Worm (Caenorhabditis elegans) whole organism, midembryonic: Measurements from ENCODE around the gene F21C10.4.

Experiments
- T22C8.4 ChIP-seq: fragments of 200-800 bp; sonication (Bioruptor generic); IDR thresholded peaks from 2 replicates; pipeline ENCODE4 v1.3.6; 2022; ENCODE audit warnings: missing genetic modification characterization, missing compliant biosample characterization
- cog-1 ChIP-seq: sonication (generic microtip); optimal IDR thresholded peaks from 2 replicates; lab custom pipeline; 2016; ENCODE audit warnings: missing genetic modification characterization, missing compliant biosample characterization
- flt-1 ChIP-seq: fragments of 200-800 bp; sonication (Bioruptor generic); IDR thresholded peaks from 2 replicates; pipeline ENCODE4 v1.3.6; 2022; ENCODE audit warnings: missing genetic modification characterization, missing compliant biosample characterization
- klf-2 ChIP-seq: fragments of 200-800 bp; sonication (Bioruptor generic); conservative IDR thresholded peaks from 2 replicates; pipeline ENCODE4 v1.3.6; 2022; ENCODE audit warnings: missing genetic modification reagents, missing genetic modification characterization, missing compliant biosample characterization
- med-1 ChIP-seq: sonication (generic microtip); optimal IDR thresholded peaks from 2 replicates; lab custom pipeline; 2017; ENCODE audit warnings: missing genetic modification characterization, mild to moderate bottlenecking, missing compliant biosample characterization, antibody characterized with exemption, missing genetic modification reagents; ENCODE audit not compliant: insufficient read depth
- ref-1 ChIP-seq: fragments of 200-800 bp; sonication (Bioruptor generic); conservative IDR thresholded peaks from 2 replicates; pipeline ENCODE4 v1.3.6; 2022; ENCODE audit warnings: missing genetic modification reagents, missing genetic modification characterization, missing compliant biosample characterization
- tab-1 ChIP-seq: fragments of 200-800 bp; sonication (Bioruptor generic); IDR thresholded peaks from 2 replicates; pipeline ENCODE4 v1.3.6; 2022; ENCODE audit warnings: missing genetic modification characterization, missing compliant biosample characterization
- ztf-23 ChIP-seq: fragments of 200-800 bp; sonication (Bioruptor generic); IDR thresholded peaks from 2 replicates; pipeline ENCODE4 v1.3.6; 2022; ENCODE audit warnings: missing genetic modification reagents, missing genetic modification characterization, missing compliant biosample characterization
- ztf-29 ChIP-seq: fragments of 200-800 bp; sonication (Bioruptor generic); IDR thresholded peaks from 2 replicates; pipeline ENCODE4 v1.3.6; 2022; ENCODE audit warnings: missing genetic modification reagents, missing genetic modification characterization, missing compliant biosample characterization

The F21C10.4 gene

DNA sequence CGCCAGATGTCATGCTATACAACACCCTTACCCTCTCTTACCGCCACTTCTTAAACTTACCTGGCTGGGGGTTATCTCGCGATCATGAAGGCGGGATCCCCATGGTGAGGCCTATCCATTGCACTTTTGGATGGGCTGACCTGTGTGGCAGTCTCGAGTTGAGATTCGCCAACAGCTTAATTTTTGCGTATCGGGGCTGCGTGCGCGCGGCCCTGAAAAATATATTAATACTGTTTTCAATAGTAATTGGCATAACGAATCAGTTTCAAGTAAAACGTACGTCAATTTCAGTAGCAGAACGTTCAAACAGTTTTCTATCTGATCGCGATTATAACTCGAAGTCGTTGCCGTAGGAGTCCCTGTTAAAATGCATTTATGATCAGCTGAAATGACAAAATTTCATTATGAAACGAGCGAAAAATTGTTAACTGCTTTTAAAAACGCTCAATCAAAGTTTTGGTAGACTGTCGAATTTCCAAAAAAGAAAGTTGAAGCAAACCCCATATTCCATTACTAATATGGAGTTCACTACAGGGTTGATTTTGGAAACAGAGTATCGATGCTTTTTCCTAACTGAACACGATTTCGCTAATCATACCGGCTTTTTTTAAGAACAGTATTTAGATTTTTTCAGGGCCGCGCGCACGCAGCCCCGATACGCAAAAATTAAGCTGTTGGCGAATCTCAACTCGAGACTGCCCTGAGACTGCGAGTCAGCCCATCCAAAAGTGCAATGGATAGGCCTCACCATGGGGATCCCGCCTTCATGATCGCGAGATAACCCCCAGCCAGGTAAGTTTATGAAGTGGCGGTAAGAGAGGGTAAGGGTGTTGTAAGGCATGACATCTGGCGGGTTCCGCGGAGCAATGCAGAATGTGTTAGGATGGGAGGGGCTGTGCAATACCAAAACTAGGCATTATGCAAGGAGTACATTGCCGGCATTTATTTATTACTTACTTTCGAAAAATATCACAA lies 35.3 kb upstream of the F21C10.4 start:
- TF ChIP-seq tab-1 (GFP tag; lab: Robert Waterston, UW), result 0 out of 2 replicates have a peak, but pooled peaks have one; percentile 8

ce11 chrV:9092209-9092608 lies 34.2 kb upstream of the F21C10.4 start, which contains the start of gene T27E4.1:
Gene T27E4.1 (plus strand): TSS chrV:9092345.
- TF ChIP-seq ref-1 (GFP tag; lab: Robert Waterston, UW), result no peak
- TF ChIP-seq T22C8.4, result no peak
- no peak for TF ChIP-seq cog-1 (tag; lab: Kevin White, UChicago)
- TF ChIP-seq klf-2, result no peak
- no peak for TF ChIP-seq med-1 (GFP tag; lab: Kevin White, UChicago)
- no peak for TF ChIP-seq flt-1 (GFP tag; lab: Robert Waterston, UW)
- TF ChIP-seq ztf-29 (GFP tag; lab: Robert Waterston, UW), result no peak
- TF ChIP-seq ztf-23 (GFP tag; lab: Robert Waterston, UW), result no peak
- no peak for TF ChIP-seq tab-1 (GFP tag; lab: Robert Waterston, UW)

ce11 chrV:9094060-9094628 lies 32.3 kb upstream of the F21C10.4 start:
- TF ChIP-seq ztf-29 (GFP tag; lab: Robert Waterston, UW), result no peak

DNA sequence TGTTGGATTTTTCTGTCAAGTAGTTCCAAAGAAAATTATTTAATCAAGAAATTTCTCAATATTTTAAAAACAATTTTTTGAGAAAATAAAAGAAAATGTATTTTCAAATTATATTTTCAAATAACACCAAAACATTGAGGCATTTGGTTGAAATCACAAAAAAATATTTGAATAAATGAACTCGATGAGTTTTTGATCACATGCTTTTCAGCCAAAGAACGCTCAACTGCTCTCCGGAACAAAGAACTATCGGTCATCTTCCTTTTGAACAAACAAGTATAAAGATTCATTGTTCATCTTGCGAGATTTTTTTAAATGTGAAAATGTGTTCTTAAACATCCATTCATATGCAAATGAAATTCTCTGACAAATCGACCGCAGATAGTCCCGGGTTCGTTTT lies 31.4 kb upstream of the F21C10.4 start:
- no peak for TF ChIP-seq flt-1 (GFP tag; lab: Robert Waterston, UW)
- no peak for TF ChIP-seq klf-2
- no peak for TF ChIP-seq tab-1 (GFP tag; lab: Robert Waterston, UW)

- TF ChIP-seq ref-1 (GFP tag; lab: Robert Waterston, UW), result no peak
- TF ChIP-seq cog-1 (tag; lab: Kevin White, UChicago), result peak; percentile 68
- no peak for TF ChIP-seq med-1 (GFP tag; lab: Kevin White, UChicago)
- no peak for TF ChIP-seq tab-1 (GFP tag; lab: Robert Waterston, UW)
- no peak for TF ChIP-seq klf-2
- no peak for TF ChIP-seq T22C8.4
- no peak for TF ChIP-seq ztf-23 (GFP tag; lab: Robert Waterston, UW)
- TF ChIP-seq flt-1 (GFP tag; lab: Robert Waterston, UW), result 0 out of 2 replicates have a peak, but pooled peaks have one; percentile 8
- TF ChIP-seq ztf-29 (GFP tag; lab: Robert Waterston, UW), result no peak
Measured at ce11 chrV:9095613-9096317, 30.7 kb upstream of the F21C10.4 start, which contains the start of gene F21C10.10. Gene F21C10.10 (plus strand): TSS chrV:9096267.

DNA sequence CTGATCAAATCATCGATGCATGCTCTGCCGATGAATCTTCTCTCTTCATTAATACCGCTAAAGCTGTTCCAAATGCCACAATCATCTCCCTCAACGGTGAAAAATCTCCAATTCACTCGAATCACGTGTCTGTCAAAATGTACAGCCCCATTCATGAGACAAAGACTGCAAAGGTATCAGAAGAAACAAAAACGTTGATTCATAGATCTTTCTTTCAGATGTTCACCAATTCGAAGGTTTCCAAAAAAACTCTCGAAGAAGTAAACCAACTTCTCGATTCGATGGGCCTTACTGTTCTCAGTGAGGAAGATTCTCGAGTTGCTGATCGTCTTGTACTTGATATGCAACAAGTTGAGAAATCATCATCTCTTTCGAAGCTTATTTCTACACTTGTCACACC lies 29.7 kb upstream of the F21C10.4 start:
- TF ChIP-seq ztf-29 (GFP tag; lab: Robert Waterston, UW) (no peak), med-1 (GFP tag; lab: Kevin White, UChicago) (no peak), T22C8.4 (no peak), ref-1 (GFP tag; lab: Robert Waterston, UW) (no peak), flt-1 (GFP tag; lab: Robert Waterston, UW) (no peak), cog-1 (tag; lab: Kevin White, UChicago) (no peak)

DNA sequence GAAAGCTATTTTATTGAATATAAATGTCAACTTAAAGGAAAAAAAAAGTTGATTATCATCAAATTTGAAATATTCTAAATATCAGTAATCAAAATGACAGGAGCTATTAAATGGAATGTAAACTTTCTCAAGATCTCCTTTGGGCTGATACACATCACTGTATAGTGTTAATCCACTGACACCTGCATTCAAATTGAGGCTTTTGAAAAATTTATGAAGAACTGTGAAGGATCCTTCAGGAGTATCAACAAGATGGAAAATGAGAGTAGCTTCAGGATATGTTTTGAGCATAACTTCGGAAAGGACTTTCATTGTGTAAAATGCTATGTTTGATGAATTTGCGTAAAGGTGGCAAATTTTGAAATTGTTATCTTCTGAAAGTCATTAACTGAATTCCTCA lies 29.2 kb upstream of the F21C10.4 start:
- TF ChIP-seq tab-1 (GFP tag; lab: Robert Waterston, UW) (no peak), flt-1 (GFP tag; lab: Robert Waterston, UW) (no peak), med-1 (GFP tag; lab: Kevin White, UChicago) (no peak), T22C8.4 (no peak), ref-1 (GFP tag; lab: Robert Waterston, UW) (no peak), klf-2 (no peak), cog-1 (tag; lab: Kevin White, UChicago) (no peak), ztf-29 (GFP tag; lab: Robert Waterston, UW) (no peak), ztf-23 (GFP tag; lab: Robert Waterston, UW) (no peak)

DNA sequence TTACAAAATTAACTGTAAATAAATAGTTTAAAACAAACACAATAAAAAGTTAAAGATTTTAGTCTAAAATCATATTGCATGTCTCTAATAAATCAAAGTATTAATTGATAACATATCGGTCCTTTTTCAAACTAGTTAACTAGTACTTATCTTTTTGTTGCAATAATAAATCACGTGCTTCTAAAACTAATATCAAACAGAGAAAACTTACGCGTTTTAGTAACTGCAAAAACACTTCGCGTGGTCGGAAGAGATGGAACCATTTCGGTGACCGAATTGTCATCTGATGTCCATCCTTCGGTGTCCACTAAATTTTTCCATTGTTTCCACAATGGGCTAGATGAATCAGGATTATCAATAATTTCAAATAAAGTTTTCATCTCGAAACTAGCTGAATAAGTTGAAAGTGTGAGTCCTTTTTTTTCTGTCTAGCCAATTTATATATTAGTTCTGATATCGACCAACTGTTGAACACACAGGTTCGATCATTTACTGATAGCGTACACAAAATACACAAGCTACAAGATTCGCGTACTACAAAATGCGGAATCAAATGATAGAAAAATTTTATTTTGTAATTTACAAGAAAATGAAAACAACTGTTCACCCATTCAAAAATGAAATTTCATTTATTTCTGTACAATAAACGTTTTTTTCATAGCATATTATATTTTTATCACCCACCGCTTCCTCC lies 28.0 kb upstream of the F21C10.4 start, which contains the start of gene F21C10.9:
Gene F21C10.9, minus strand, starts transcription at position 417 of the 694 bp plus-strand sequence.
- TF ChIP-seq med-1 (GFP tag; lab: Kevin White, UChicago) (no peak), klf-2 (no peak), flt-1 (GFP tag; lab: Robert Waterston, UW) (no peak), cog-1 (tag; lab: Kevin White, UChicago) (no peak), T22C8.4 (no peak), ref-1 (GFP tag; lab: Robert Waterston, UW) (no peak), ztf-29 (GFP tag; lab: Robert Waterston, UW) (no peak), tab-1 (GFP tag; lab: Robert Waterston, UW) (no peak), ztf-23 (GFP tag; lab: Robert Waterston, UW) (no peak)

- TF ChIP-seq T22C8.4 (no peak), klf-2 (no peak), flt-1 (GFP tag; lab: Robert Waterston, UW) (no peak), tab-1 (GFP tag; lab: Robert Waterston, UW) (no peak), ztf-29 (GFP tag; lab: Robert Waterston, UW) (no peak), cog-1 (tag; lab: Kevin White, UChicago) (no peak), ztf-23 (GFP tag; lab: Robert Waterston, UW) (no peak), med-1 (GFP tag; lab: Kevin White, UChicago) (no peak)
Measured at ce11 chrV:9101062-9101461, 25.4 kb upstream of the F21C10.4 start, which contains the start of gene frpr-6. Gene frpr-6 (minus strand): TSS chrV:9101162.
